Worm (Caenorhabditis elegans): ENCODE results near the gene Y44A6B.3.

DNA sequence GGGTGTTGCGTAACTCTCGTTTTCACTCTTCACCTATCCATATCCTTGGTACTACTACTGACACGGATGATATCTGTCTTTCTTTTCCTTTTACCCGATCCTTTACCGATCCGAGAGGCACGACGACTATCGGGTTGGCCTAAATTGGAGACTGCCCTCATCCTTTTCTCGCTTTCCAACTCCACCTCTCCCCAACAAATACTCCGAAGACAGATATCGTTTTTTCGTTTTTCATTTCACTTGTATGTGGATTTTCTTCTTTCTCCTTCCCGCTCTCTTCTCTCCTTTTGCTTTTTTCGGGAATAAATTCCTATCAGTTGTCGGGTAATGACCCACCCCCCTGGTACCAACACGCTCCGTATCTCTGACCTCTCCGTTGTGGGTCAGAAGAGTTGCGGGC lies 26.7 kb upstream of the Y44A6B.3 start:
- TF ChIP-seq fkh-6 (tag; optimal IDR thresholded peaks at IDR 0.05) (no peak), hlh-15 (tag; optimal IDR thresholded peaks at IDR 0.05) (no peak), ahr-1 (tag; optimal IDR thresholded peaks at IDR 0.05) (no peak), pha-2 (tag; optimal IDR thresholded peaks at IDR 0.05) (no peak), syd-9 (tag; optimal IDR thresholded peaks at IDR 0.05) (no peak), pqm-1 (tag; optimal IDR thresholded peaks at IDR 0.05) (no peak), dve-1 (tag; optimal IDR thresholded peaks at IDR 0.05) (no peak), ets-4 (tag; optimal IDR thresholded peaks at IDR 0.05) (no peak), pha-4 (tag; optimal IDR thresholded peaks at IDR 0.05) (no peak), fkh-10 (GFP tag; optimal IDR thresholded peaks at IDR 0.05) (no peak), Y22D7AL.16 (tag; optimal IDR thresholded peaks at IDR 0.05) (no peak), hlh-8 (tag; optimal IDR thresholded peaks at IDR 0.05) (no peak), nhr-232 (tag; optimal IDR thresholded peaks at IDR 0.05) (no peak)
